Fruit fly (Drosophila melanogaster): ENCODE data around the gene Ttc19.

DNA sequence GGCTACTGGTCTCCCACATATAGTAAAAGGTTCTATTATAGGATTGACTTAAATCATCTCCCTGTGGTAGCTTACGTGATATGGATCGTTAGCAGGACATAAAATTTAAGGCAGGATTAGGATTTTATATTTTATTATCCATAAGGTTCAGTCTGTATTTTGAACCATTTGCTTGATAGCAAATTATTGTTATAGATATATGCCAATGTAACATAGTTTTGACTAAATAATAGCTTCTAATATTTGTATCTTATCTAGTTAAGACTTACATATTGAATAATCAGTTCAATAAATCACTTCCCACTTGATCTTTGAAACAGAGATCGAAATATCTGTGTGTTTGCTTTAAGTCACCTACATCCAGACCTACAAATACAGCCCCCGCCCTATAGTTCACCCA is 34.4 kb downstream of the Ttc19 start, which contains the start of gene robl37BC:
- TF ChIP-seq CTCF (optimal IDR thresholded peaks at IDR 0.05) = no peak
- no peak for TF ChIP-seq CG8478 (optimal IDR thresholded peaks at IDR 0.05)
